Worm (Caenorhabditis elegans) whole organism, L1 larva: Measurements from ENCODE around the gene F26A1.8.

Experiments used
- C16A3.4 ChIP-seq: fragments of 150-350 bp; optimal IDR thresholded peaks from 2 replicates; lab custom pipeline; 2014; ENCODE audit warnings: missing biosample characterization, missing genetic modification characterization
- C34B4.2 ChIP-seq: sonication (generic microtip); optimal IDR thresholded peaks from 2 replicates; lab custom pipeline; 2017; ENCODE audit warnings: mild to moderate bottlenecking, missing genetic modification characterization, missing compliant biosample characterization
- F16B12.6 ChIP-seq: fragments of 150-350 bp; optimal IDR thresholded peaks from 2 replicates; lab custom pipeline; 2014; ENCODE audit warnings: missing biosample characterization, missing genetic modification characterization
- aha-1 ChIP-seq: fragments of 150-350 bp; optimal IDR thresholded peaks from 2 replicates; lab custom pipeline; 2014; ENCODE audit warnings: missing biosample characterization, missing genetic modification characterization
- aly-2 ChIP-seq: fragments of 150-350 bp; optimal IDR thresholded peaks from 2 replicates; lab custom pipeline; 2014; ENCODE audit warnings: missing biosample characterization, missing genetic modification characterization
- ceh-63 ChIP-seq: fragments of 200-800 bp; sonication (Bioruptor generic); optimal IDR thresholded peaks from 2 replicates; lab custom pipeline; 2018; ENCODE audit warnings: mild to moderate bottlenecking, missing genetic modification characterization, missing compliant biosample characterization
- ceh-82 ChIP-seq, 3 experiments: fragments of 150-350 bp in 1 of 3; sonication (generic microtip) in 2 of 3; optimal IDR thresholded peaks; 2 replicates each; lab custom pipeline; 2014 to 2017; ENCODE audit warnings: missing biosample characterization in 3 of 3, missing genetic modification characterization in 3 of 3
- ces-1 ChIP-seq: fragments of 150-350 bp; optimal IDR thresholded peaks from 2 replicates; lab custom pipeline; 2014; ENCODE audit warnings: missing biosample characterization, missing genetic modification reagents, missing genetic modification characterization
- dsc-1 ChIP-seq: sonication (generic microtip); optimal IDR thresholded peaks from 2 replicates; lab custom pipeline; 2016; ENCODE audit warnings: mild to moderate bottlenecking, missing genetic modification characterization, missing compliant biosample characterization
- efl-1 ChIP-seq, 4 experiments: fragments of 150-350 bp; optimal IDR thresholded peaks in 3 of 4; peaks in 1 of 4; 1 replicate in 1 of 4; 2 replicates in 3 of 4; lab custom pipeline; 2014; ENCODE audit warnings: missing biosample characterization in 2 of 4, missing genetic modification characterization in 2 of 4, missing genetic modification reagents in 2 of 4
- egl-27 ChIP-seq, 2 experiments: fragments of 150-350 bp in 1 of 2; sonication (generic microtip); optimal IDR thresholded peaks; 3 replicates each; lab custom pipeline; 2017 to 2018; ENCODE audit warnings: missing biosample characterization in 2 of 2, missing genetic modification characterization in 2 of 2, missing genetic modification reagents in 2 of 2
- elt-2 ChIP-seq: sonication (generic microtip); optimal IDR thresholded peaks from 2 replicates; lab custom pipeline; 2016; ENCODE audit warnings: missing genetic modification characterization, mild to moderate bottlenecking, inconsistent platforms, missing compliant biosample characterization, missing genetic modification reagents
- elt-3 ChIP-seq, 6 experiments: fragments of 150-350 bp in 1 of 6; sonication (generic microtip); optimal IDR thresholded peaks; 2 replicates each; lab custom pipeline; 2017 to 2018; ENCODE audit warnings: missing biosample characterization in 6 of 6, missing genetic modification characterization in 6 of 6, inconsistent platforms in 1 of 6
- fkh-10 ChIP-seq: sonication (generic microtip); optimal IDR thresholded peaks from 2 replicates; lab custom pipeline; 2017; ENCODE audit warnings: missing biosample characterization, missing genetic modification reagents, missing genetic modification characterization
- fkh-4 ChIP-seq: sonication (generic microtip); optimal IDR thresholded peaks from 2 replicates; lab custom pipeline; 2016; ENCODE audit warnings: missing compliant biosample characterization, missing genetic modification characterization, borderline replicate concordance
- fos-1 ChIP-seq: fragments of 150-350 bp; optimal IDR thresholded peaks from 2 replicates; lab custom pipeline; 2014; ENCODE audit warnings: missing biosample characterization, missing genetic modification characterization
- grh-1 ChIP-seq: fragments of 200-800 bp; sonication (Bioruptor generic); IDR thresholded peaks from 2 replicates; pipeline ENCODE4 v1.3.6; 2022; ENCODE audit warnings: missing genetic modification reagents, missing genetic modification characterization, missing compliant biosample characterization
- hlh-4 ChIP-seq: sonication (generic microtip); optimal IDR thresholded peaks from 2 replicates; lab custom pipeline; 2016; ENCODE audit warnings: mild to moderate bottlenecking, missing genetic modification characterization, missing compliant biosample characterization
- hpl-2 ChIP-seq: fragments of 150-350 bp; optimal IDR thresholded peaks from 2 replicates; lab custom pipeline; 2014; ENCODE audit warnings: missing biosample characterization, missing genetic modification reagents, missing genetic modification characterization
- isw-1 ChIP-seq: fragments of 200-800 bp; sonication (Bioruptor generic); IDR thresholded peaks from 2 replicates; pipeline ENCODE4 v1.3.6; 2022; ENCODE audit warnings: missing genetic modification characterization, missing compliant biosample characterization
- lin-13 ChIP-seq: fragments of 150-350 bp; optimal IDR thresholded peaks from 2 replicates; lab custom pipeline; 2014; ENCODE audit warnings: missing biosample characterization, missing genetic modification reagents, missing genetic modification characterization
- lin-15B ChIP-seq: fragments of 150-350 bp; sonication (generic microtip); optimal IDR thresholded peaks from 3 replicates; lab custom pipeline; 2014; ENCODE audit warnings: missing biosample characterization, missing genetic modification characterization
- lin-35 ChIP-seq, 2 experiments: fragments of 150-350 bp; optimal IDR thresholded peaks; 2 replicates each; lab custom pipeline; 2014; ENCODE audit warnings: missing biosample characterization in 2 of 2, missing genetic modification characterization in 2 of 2, missing genetic modification reagents in 2 of 2
- lin-39 ChIP-seq: fragments of 150-350 bp; optimal IDR thresholded peaks from 2 replicates; lab custom pipeline; 2014; ENCODE audit warnings: missing biosample characterization, missing genetic modification reagents, missing genetic modification characterization
- mdl-1 ChIP-seq, 2 experiments: fragments of 150-350 bp; optimal IDR thresholded peaks; 2 replicates each; lab custom pipeline; 2014 to 2017; ENCODE audit warnings: missing biosample characterization in 2 of 2, missing genetic modification characterization in 2 of 2, inconsistent platforms in 1 of 2
- nhr-11 ChIP-seq: fragments of 150-350 bp; optimal IDR thresholded peaks from 2 replicates; lab custom pipeline; 2014; ENCODE audit warnings: missing biosample characterization, missing genetic modification characterization
- nhr-19 ChIP-seq: fragments of 200-800 bp; sonication (Bioruptor generic); conservative IDR thresholded peaks from 2 replicates; pipeline ENCODE4 v1.3.6; 2022; ENCODE audit warnings: missing genetic modification characterization, missing compliant biosample characterization
- nhr-20 ChIP-seq: sonication (generic microtip); optimal IDR thresholded peaks from 2 replicates; lab custom pipeline; 2016; ENCODE audit warnings: mild to moderate bottlenecking, missing genetic modification characterization, missing compliant biosample characterization
- nhr-47 ChIP-seq: sonication (generic microtip); optimal IDR thresholded peaks from 2 replicates; lab custom pipeline; 2016; ENCODE audit warnings: mild to moderate bottlenecking, missing genetic modification characterization, moderate library complexity, missing compliant biosample characterization
- nhr-76 ChIP-seq: sonication (generic microtip); optimal IDR thresholded peaks from 2 replicates; lab custom pipeline; 2017; ENCODE audit warnings: missing biosample characterization, missing genetic modification characterization
- nhr-77 ChIP-seq: fragments of 150-350 bp; optimal IDR thresholded peaks from 2 replicates; lab custom pipeline; 2014; ENCODE audit warnings: missing biosample characterization, missing genetic modification characterization
- nhr-84 ChIP-seq: sonication (generic microtip); optimal IDR thresholded peaks from 2 replicates; lab custom pipeline; 2017; ENCODE audit warnings: missing biosample characterization, missing genetic modification characterization
- nhr-90 ChIP-seq: sonication (generic microtip); optimal IDR thresholded peaks from 2 replicates; lab custom pipeline; 2016; ENCODE audit warnings: mild to moderate bottlenecking, missing genetic modification characterization, missing compliant biosample characterization; ENCODE audit not compliant: poor library complexity
- pag-3 ChIP-seq: sonication (generic microtip); optimal IDR thresholded peaks from 2 replicates; lab custom pipeline; 2017; ENCODE audit warnings: missing genetic modification characterization, mild to moderate bottlenecking, missing compliant biosample characterization, antibody characterized with exemption, borderline replicate concordance; ENCODE audit not compliant: insufficient read depth
- pax-3 ChIP-seq: fragments of 200-800 bp; sonication (Bioruptor generic); optimal IDR thresholded peaks from 2 replicates; lab custom pipeline; 2018; ENCODE audit warnings: mild to moderate bottlenecking, missing genetic modification characterization, moderate library complexity, missing compliant biosample characterization
- pqm-1 ChIP-seq: sonication (generic microtip); optimal IDR thresholded peaks from 3 replicates; lab custom pipeline; 2017; ENCODE audit warnings: missing biosample characterization, missing genetic modification characterization
- skn-1 ChIP-seq: fragments of 150-350 bp; optimal IDR thresholded peaks from 2 replicates; lab custom pipeline; 2014; ENCODE audit warnings: missing biosample characterization, missing genetic modification characterization
- snpc-4 ChIP-seq: fragments of 150-350 bp; optimal IDR thresholded peaks from 2 replicates; lab custom pipeline; 2014; ENCODE audit warnings: missing biosample characterization, missing genetic modification characterization
- snu-23 ChIP-seq: sonication (generic microtip); optimal IDR thresholded peaks from 2 replicates; lab custom pipeline; 2016; ENCODE audit warnings: missing genetic modification characterization, missing compliant biosample characterization
- tbx-2 ChIP-seq: sonication (generic microtip); optimal IDR thresholded peaks from 2 replicates; lab custom pipeline; 2016; ENCODE audit warnings: missing genetic modification characterization, missing compliant biosample characterization
- unc-30 ChIP-seq: sonication (generic microtip); optimal IDR thresholded peaks from 2 replicates; lab custom pipeline; 2017; ENCODE audit warnings: missing biosample characterization, missing genetic modification characterization
- unc-62 ChIP-seq: fragments of 150-350 bp; optimal IDR thresholded peaks from 2 replicates; lab custom pipeline; 2014; ENCODE audit warnings: missing biosample characterization, missing genetic modification reagents, missing genetic modification characterization
- unc-86 ChIP-seq: sonication (generic microtip); optimal IDR thresholded peaks from 2 replicates; lab custom pipeline; 2016; ENCODE audit warnings: missing genetic modification characterization, missing compliant biosample characterization
- vab-15 ChIP-seq: sonication (generic microtip); optimal IDR thresholded peaks from 2 replicates; lab custom pipeline; 2017; ENCODE audit warnings: missing genotype, mild to moderate bottlenecking, missing genetic modification characterization, missing compliant biosample characterization
- zag-1 ChIP-seq: fragments of 150-350 bp; optimal IDR thresholded peaks from 2 replicates; lab custom pipeline; 2014; ENCODE audit warnings: missing biosample characterization, missing genetic modification characterization
- ztf-11 ChIP-seq, 2 experiments: sonication (generic microtip); optimal IDR thresholded peaks; 2 replicates each; lab custom pipeline; 2016 to 2017; ENCODE audit warnings: missing genetic modification characterization in 2 of 2, missing biosample characterization in 1 of 2, missing compliant biosample characterization in 1 of 2
- ztf-4 ChIP-seq: fragments of 150-350 bp; optimal IDR thresholded peaks from 2 replicates; lab custom pipeline; 2014; ENCODE audit warnings: missing biosample characterization, missing genetic modification characterization

F26A1.8 gene

DNA sequence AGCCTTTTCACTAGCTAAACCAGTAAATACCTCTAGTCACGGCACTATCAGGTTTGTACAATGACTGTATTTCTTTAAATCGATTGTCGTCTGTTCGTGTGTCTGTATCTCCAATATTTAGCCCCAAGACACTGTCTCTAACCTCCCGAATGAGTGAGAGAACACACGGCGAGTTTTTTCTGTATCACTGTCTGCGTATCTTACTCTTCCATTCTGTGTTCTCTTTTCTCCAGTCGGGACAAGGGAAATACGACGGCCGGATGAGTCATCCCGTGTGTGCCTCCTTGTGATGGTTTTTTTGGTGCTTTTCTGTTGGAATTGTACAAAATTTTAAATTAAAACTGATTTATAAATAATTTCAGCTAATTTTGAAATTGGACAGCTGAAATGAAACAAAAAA lies 26.0 kb downstream of the F26A1.8 start (continued):
- no peak for TF ChIP-seq grh-1
- TF ChIP-seq F16B12.6 (tag; lab: Kevin White, UChicago): peak; percentile 57
- TF ChIP-seq unc-86 (tag; lab: Kevin White, UChicago): no peak
- peak; percentile 4 to 69 for TF ChIP-seq mdl-1 (tag; optimal IDR thresholded peaks at IDR 0.05; lab: Kevin White, UChicago)
- no peak for TF ChIP-seq ztf-11 (tag; optimal IDR thresholded peaks at IDR 0.05; lab: Kevin White, UChicago)
- no peak for TF ChIP-seq dsc-1
- no peak for TF ChIP-seq ceh-63 (GFP tag; lab: Kevin White, UChicago)
- TF ChIP-seq aly-2: peak; percentile 8
- TF ChIP-seq nhr-76 (tag; lab: Kevin White, UChicago): no peak
- TF ChIP-seq pqm-1 (tag; lab: Kevin White, UChicago): no peak
- TF ChIP-seq skn-1 (tag; lab: Kevin White, UChicago): peak; percentile 27
- TF ChIP-seq hpl-2: no peak

DNA sequence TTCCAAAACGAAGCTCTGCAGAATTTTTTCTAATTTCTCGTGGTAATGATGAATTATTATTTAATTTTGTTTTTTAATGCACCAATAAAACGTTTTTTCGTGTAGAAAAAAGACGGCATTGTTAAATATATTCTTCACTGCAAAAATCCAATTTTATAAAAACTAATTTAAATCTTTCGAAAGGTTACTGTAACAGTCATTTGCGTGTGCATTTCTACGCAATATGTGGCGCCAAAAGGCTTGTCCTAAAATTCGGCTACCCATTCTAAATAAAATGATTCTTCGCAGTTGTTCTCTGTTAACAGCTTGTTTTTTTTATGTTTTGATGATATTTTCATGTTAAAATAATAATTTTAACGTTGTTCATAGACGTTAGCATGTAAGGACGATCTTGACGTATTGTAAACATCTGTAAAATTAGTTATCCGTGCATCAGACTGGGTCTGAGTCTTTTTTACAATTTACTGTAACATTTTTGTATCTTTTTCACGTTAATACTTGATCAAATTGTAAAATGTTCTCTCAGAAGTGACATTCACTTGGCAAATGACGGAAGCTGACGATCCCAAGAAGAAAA lies 29.4 kb downstream of the F26A1.8 start, which contains the start of gene mip-1:
TSS of gene mip-1 (plus strand) at position 527 of the 577 bp plus-strand sequence.
- no peak for TF ChIP-seq nhr-76 (tag; lab: Kevin White, UChicago)
- TF ChIP-seq snpc-4 (tag; lab: Kevin White, UChicago): no peak
- TF ChIP-seq nhr-47 (tag; lab: Kevin White, UChicago): no peak
- TF ChIP-seq fkh-10: no peak
- no peak for TF ChIP-seq elt-2 (tag; lab: Kevin White, UChicago)
- TF ChIP-seq hlh-4 (tag; lab: Kevin White, UChicago): no peak
- no peak for TF ChIP-seq nhr-90
- TF ChIP-seq grh-1: no peak
- TF ChIP-seq ceh-82 (tag; optimal IDR thresholded peaks at IDR 0.05; lab: Kevin White, UChicago): no peak
- TF ChIP-seq unc-62 (GFP tag; lab: Kevin White, UChicago): no peak
- no peak for TF ChIP-seq tbx-2 (tag; lab: Kevin White, UChicago)
- no peak for TF ChIP-seq isw-1 (GFP tag; lab: Robert Waterston, UW)
- no peak for TF ChIP-seq snu-23 (GFP tag; lab: Kevin White, UChicago)
- no peak for TF ChIP-seq hpl-2
- TF ChIP-seq ztf-11 (tag; optimal IDR thresholded peaks at IDR 0.05; lab: Kevin White, UChicago): no peak
- TF ChIP-seq nhr-11 (tag; lab: Kevin White, UChicago): no peak
- TF ChIP-seq aha-1: no peak

DNA sequence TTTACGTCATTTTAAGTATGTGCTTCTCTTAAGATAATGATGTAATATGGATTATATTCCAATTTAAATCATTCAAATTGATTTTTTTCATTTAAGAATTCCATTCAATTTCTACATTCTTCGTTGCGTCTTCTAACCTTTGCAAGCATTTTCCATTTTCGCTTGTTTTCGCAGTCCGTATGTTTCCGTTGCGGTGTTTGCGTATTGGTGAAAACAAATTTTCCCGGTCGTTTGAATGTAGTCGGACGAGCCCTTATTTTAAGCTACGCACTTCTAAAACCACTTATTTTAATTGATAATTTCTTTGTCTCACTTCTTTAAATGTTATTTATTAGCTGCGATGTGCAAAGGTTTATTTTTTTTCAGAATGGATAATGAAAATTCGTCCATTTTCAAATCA lies 36.3 kb downstream of the F26A1.8 start, which contains the start of gene mel-28:
TSS of gene mel-28 (plus strand) at position 367 of the 400 bp plus-strand sequence.
- TF ChIP-seq nhr-20 (tag; lab: Kevin White, UChicago): no peak
- TF ChIP-seq efl-1 (optimal IDR thresholded peaks at IDR 0.05; lab: Kevin White, UChicago): peak; percentile 16 to 70
- peak; percentile 82 to 97 for TF ChIP-seq efl-1 (GFP tag; optimal IDR thresholded peaks at IDR 0.05 in 1 of 2; lab: Kevin White, UChicago)
- TF ChIP-seq pag-3: no peak
- no peak for TF ChIP-seq pax-3 (tag; lab: Kevin White, UChicago)
- no peak for TF ChIP-seq pqm-1 (tag; lab: Kevin White, UChicago)
- peak; percentile 58 to 81 for TF ChIP-seq lin-35 (GFP tag; optimal IDR thresholded peaks at IDR 0.05; lab: Kevin White, UChicago)
- TF ChIP-seq C34B4.2: no peak
- TF ChIP-seq lin-13 (GFP tag; lab: Kevin White, UChicago): no peak
- TF ChIP-seq zag-1 (tag; lab: Kevin White, UChicago): no peak
- no peak for TF ChIP-seq nhr-77
- TF ChIP-seq snu-23 (GFP tag; lab: Kevin White, UChicago): no peak
- TF ChIP-seq ztf-4: no peak
- TF ChIP-seq aha-1: no peak
- no peak for TF ChIP-seq elt-3 (tag; optimal IDR thresholded peaks at IDR 0.05; lab: Kevin White, UChicago)
- no peak for TF ChIP-seq skn-1 (tag; lab: Kevin White, UChicago)
- peak; percentile 80 for TF ChIP-seq F16B12.6 (tag; lab: Kevin White, UChicago)
- no peak for TF ChIP-seq ces-1 (GFP tag; lab: Kevin White, UChicago)
- TF ChIP-seq grh-1: no peak
- TF ChIP-seq snpc-4 (tag; lab: Kevin White, UChicago): no peak
- TF ChIP-seq lin-39 (tag; lab: Kevin White, UChicago): no peak
- TF ChIP-seq fkh-4 (tag; lab: Kevin White, UChicago): no peak
- no peak for TF ChIP-seq lin-15B (tag; lab: Kevin White, UChicago)
- TF ChIP-seq fos-1 (tag; lab: Kevin White, UChicago): no peak
- TF ChIP-seq unc-30 (tag; lab: Kevin White, UChicago): no peak
- no peak for TF ChIP-seq fkh-10
- TF ChIP-seq nhr-84 (tag; lab: Kevin White, UChicago): no peak
- TF ChIP-seq nhr-11 (tag; lab: Kevin White, UChicago): no peak
- TF ChIP-seq vab-15 (tag; lab: Kevin White, UChicago): no peak
- no peak for TF ChIP-seq egl-27 (tag; optimal IDR thresholded peaks at IDR 0.05; lab: Kevin White, UChicago)
- TF ChIP-seq nhr-19 (GFP tag; lab: Robert Waterston, UW): no peak
- no peak for TF ChIP-seq C16A3.4 (tag; lab: Kevin White, UChicago)
